Worm (Caenorhabditis elegans) whole organism, late embryonic: ENCODE results near the gene pck-1.

Experiments
- C38D4.7 ChIP-seq: fragments of 200-800 bp; sonication (Bioruptor generic); optimal IDR thresholded peaks from 2 replicates; lab custom pipeline; 2018; ENCODE audit warnings: mild to moderate bottlenecking, missing genetic modification characterization, moderate library complexity, missing compliant biosample characterization
- F13H6.1 ChIP-seq: sonication (generic microtip); optimal IDR thresholded peaks from 2 replicates; lab custom pipeline; 2016; ENCODE audit warnings: missing genetic modification characterization, missing compliant biosample characterization
- K09A11.1 ChIP-seq: sonication (generic microtip); optimal IDR thresholded peaks from 2 replicates; lab custom pipeline; 2017; ENCODE audit warnings: antibody characterized with exemption, mild to moderate bottlenecking, missing genetic modification characterization, missing compliant biosample characterization; ENCODE audit not compliant: insufficient read depth
- T23F11.4 ChIP-seq: fragments of 200-800 bp; sonication (Bioruptor generic); optimal IDR thresholded peaks from 2 replicates; lab custom pipeline; 2018; ENCODE audit warnings: mild to moderate bottlenecking, missing genetic modification characterization, missing compliant biosample characterization
- Y22D7AL.16 ChIP-seq: sonication (generic microtip); optimal IDR thresholded peaks from 2 replicates; lab custom pipeline; 2016; ENCODE audit warnings: missing genetic modification characterization, missing compliant biosample characterization
- ceh-18 ChIP-seq: sonication (generic microtip); optimal IDR thresholded peaks from 2 replicates; lab custom pipeline; 2016; ENCODE audit warnings: missing genetic modification characterization, missing compliant biosample characterization
- ceh-2 ChIP-seq: sonication (generic microtip); optimal IDR thresholded peaks from 2 replicates; lab custom pipeline; 2016; ENCODE audit warnings: missing genotype, missing genetic modification characterization, missing compliant biosample characterization
- ceh-22 ChIP-seq: sonication (generic microtip); optimal IDR thresholded peaks from 2 replicates; lab custom pipeline; 2017; ENCODE audit warnings: missing biosample characterization, missing genetic modification characterization
- ceh-24 ChIP-seq: sonication (generic microtip); optimal IDR thresholded peaks from 2 replicates; lab custom pipeline; 2016; ENCODE audit warnings: mild to moderate bottlenecking, missing genetic modification characterization, missing compliant biosample characterization
- ceh-31 ChIP-seq: sonication (generic microtip); optimal IDR thresholded peaks from 2 replicates; lab custom pipeline; 2016; ENCODE audit warnings: missing genetic modification characterization, missing compliant biosample characterization
- ceh-34 ChIP-seq: sonication (generic microtip); optimal IDR thresholded peaks from 2 replicates; lab custom pipeline; 2016; ENCODE audit warnings: mild to moderate bottlenecking, missing genetic modification characterization, missing compliant biosample characterization
- ceh-48 ChIP-seq: sonication (generic microtip); optimal IDR thresholded peaks from 2 replicates; lab custom pipeline; 2016; ENCODE audit warnings: missing genetic modification characterization, inconsistent platforms, missing compliant biosample characterization
- ceh-6 ChIP-seq: fragments of 200-800 bp; sonication (Bioruptor generic); optimal IDR thresholded peaks from 2 replicates; lab custom pipeline; 2018; ENCODE audit warnings: mild to moderate bottlenecking, missing genetic modification characterization, missing compliant biosample characterization
- dmd-4 ChIP-seq: sonication (generic microtip); optimal IDR thresholded peaks from 2 replicates; lab custom pipeline; 2016; ENCODE audit warnings: borderline replicate concordance, missing genetic modification characterization, missing compliant biosample characterization
- dve-1 ChIP-seq: sonication (generic microtip); optimal IDR thresholded peaks from 2 replicates; lab custom pipeline; 2017; ENCODE audit warnings: antibody characterized with exemption, mild to moderate bottlenecking, missing genetic modification characterization, missing compliant biosample characterization
- elt-2 ChIP-seq: sonication (generic microtip); optimal IDR thresholded peaks from 2 replicates; lab custom pipeline; 2016; ENCODE audit warnings: missing genetic modification reagents, missing genetic modification characterization, missing compliant biosample characterization
- eyg-1 ChIP-seq: sonication (generic microtip); optimal IDR thresholded peaks from 2 replicates; lab custom pipeline; 2016; ENCODE audit warnings: missing genotype, missing genetic modification characterization, missing compliant biosample characterization
- fax-1 ChIP-seq: sonication (generic microtip); optimal IDR thresholded peaks from 2 replicates; lab custom pipeline; 2016; ENCODE audit warnings: missing genotype, missing genetic modification characterization, missing compliant biosample characterization
- fkh-10 ChIP-seq: fragments of 150-350 bp; optimal IDR thresholded peaks from 2 replicates; lab custom pipeline; 2014; ENCODE audit warnings: missing biosample characterization, missing genetic modification reagents, missing genetic modification characterization
- fkh-6 ChIP-seq: sonication (generic microtip); optimal IDR thresholded peaks from 2 replicates; lab custom pipeline; 2016; ENCODE audit warnings: missing genetic modification characterization, missing compliant biosample characterization
- gmeb-2 ChIP-seq: sonication (generic microtip); optimal IDR thresholded peaks from 2 replicates; lab custom pipeline; 2016; ENCODE audit warnings: missing genetic modification characterization, inconsistent platforms, missing compliant biosample characterization
- hlh-15 ChIP-seq: sonication (generic microtip); optimal IDR thresholded peaks from 2 replicates; lab custom pipeline; 2016; ENCODE audit warnings: missing genetic modification characterization, missing compliant biosample characterization
- hlh-30 ChIP-seq: sonication (generic microtip); optimal IDR thresholded peaks from 2 replicates; lab custom pipeline; 2017; ENCODE audit warnings: antibody characterized with exemption, missing genetic modification characterization, missing compliant biosample characterization; ENCODE audit not compliant: insufficient read depth
- hlh-6 ChIP-seq: sonication (generic microtip); optimal IDR thresholded peaks from 2 replicates; lab custom pipeline; 2016; ENCODE audit warnings: missing genotype, missing genetic modification characterization, missing compliant biosample characterization
- hlh-8 ChIP-seq: sonication (generic microtip); optimal IDR thresholded peaks from 2 replicates; lab custom pipeline; 2016; ENCODE audit warnings: missing genotype, missing genetic modification characterization, missing compliant biosample characterization
- lim-6 ChIP-seq: sonication (generic microtip); optimal IDR thresholded peaks from 2 replicates; lab custom pipeline; 2016; ENCODE audit warnings: missing genetic modification characterization, missing compliant biosample characterization
- madf-2 ChIP-seq: sonication (generic microtip); optimal IDR thresholded peaks from 2 replicates; lab custom pipeline; 2017; ENCODE audit warnings: missing genetic modification characterization, missing compliant biosample characterization
- mec-3 ChIP-seq: sonication (generic microtip); optimal IDR thresholded peaks from 2 replicates; lab custom pipeline; 2016; ENCODE audit warnings: borderline replicate concordance, missing genetic modification characterization, missing compliant biosample characterization
- nfya-1 ChIP-seq: sonication (generic microtip); optimal IDR thresholded peaks from 2 replicates; lab custom pipeline; 2017; ENCODE audit warnings: missing genetic modification characterization, mild to moderate bottlenecking, missing compliant biosample characterization, antibody characterized with exemption, moderate library complexity
- nhr-232 ChIP-seq: sonication (generic microtip); optimal IDR thresholded peaks from 2 replicates; lab custom pipeline; 2016; ENCODE audit warnings: missing genetic modification characterization, missing compliant biosample characterization
- npax-4 ChIP-seq: sonication (generic microtip); optimal IDR thresholded peaks from 2 replicates; lab custom pipeline; 2016; ENCODE audit warnings: missing genetic modification characterization, missing compliant biosample characterization
- odd-2 ChIP-seq: sonication (generic microtip); optimal IDR thresholded peaks from 2 replicates; lab custom pipeline; 2017; ENCODE audit warnings: antibody characterized with exemption, mild to moderate bottlenecking, missing genetic modification characterization, missing compliant biosample characterization
- pag-3 ChIP-seq: sonication (generic microtip); optimal IDR thresholded peaks from 2 replicates; lab custom pipeline; 2016; ENCODE audit warnings: missing compliant biosample characterization, missing genetic modification characterization, borderline replicate concordance
- pat-9 ChIP-seq: fragments of 200-800 bp; sonication (Bioruptor generic); optimal IDR thresholded peaks from 2 replicates; lab custom pipeline; 2018; ENCODE audit warnings: mild to moderate bottlenecking, missing genetic modification characterization, moderate library complexity, missing compliant biosample characterization
- pax-1 ChIP-seq: fragments of 150-350 bp; optimal IDR thresholded peaks from 2 replicates; lab custom pipeline; 2014; ENCODE audit warnings: missing biosample characterization, missing genetic modification characterization
- pha-2 ChIP-seq: sonication (generic microtip); optimal IDR thresholded peaks from 2 replicates; lab custom pipeline; 2017; ENCODE audit warnings: mild to moderate bottlenecking, missing genetic modification characterization, missing compliant biosample characterization
- pha-4 ChIP-seq: fragments of 150-350 bp; optimal IDR thresholded peaks from 2 replicates; lab custom pipeline; 2018; ENCODE audit warnings: missing biosample characterization, missing genetic modification reagents, missing genetic modification characterization
- pros-1 ChIP-seq: fragments of 150-350 bp; optimal IDR thresholded peaks from 2 replicates; lab custom pipeline; 2014; ENCODE audit warnings: missing biosample characterization, missing genetic modification reagents, missing genetic modification characterization
- ref-2 ChIP-seq: sonication (generic microtip); optimal IDR thresholded peaks from 2 replicates; lab custom pipeline; 2016; ENCODE audit warnings: missing genetic modification characterization, missing compliant biosample characterization
- rnt-1 ChIP-seq: sonication (generic microtip); optimal IDR thresholded peaks from 2 replicates; lab custom pipeline; 2016; ENCODE audit warnings: missing genetic modification characterization, missing compliant biosample characterization
- sdc-2 ChIP-seq: sonication (generic microtip); optimal IDR thresholded peaks from 2 replicates; lab custom pipeline; 2016; ENCODE audit warnings: missing genotype, missing genetic modification characterization, missing compliant biosample characterization
- sox-4 ChIP-seq: sonication (generic microtip); optimal IDR thresholded peaks from 2 replicates; lab custom pipeline; 2017; ENCODE audit warnings: mild to moderate bottlenecking, missing genetic modification characterization, inconsistent platforms, missing compliant biosample characterization
- syd-9 ChIP-seq: sonication (generic microtip); optimal IDR thresholded peaks from 2 replicates; lab custom pipeline; 2016; ENCODE audit warnings: mild to moderate bottlenecking, missing genetic modification characterization, moderate library complexity, missing compliant biosample characterization
- tbx-7 ChIP-seq: sonication (generic microtip); optimal IDR thresholded peaks from 2 replicates; lab custom pipeline; 2016; ENCODE audit warnings: missing genotype, missing genetic modification characterization, missing compliant biosample characterization
- ttx-3 ChIP-seq: sonication (generic microtip); optimal IDR thresholded peaks from 2 replicates; lab custom pipeline; 2016; ENCODE audit warnings: missing genetic modification reagents, missing genetic modification characterization, missing compliant biosample characterization
- unc-3 ChIP-seq, 2 experiments: fragments of 200-800 bp in 1 of 2; sonication (Bioruptor generic) in 1 of 2; sonication (generic microtip) in 1 of 2; conservative IDR thresholded peaks in 1 of 2; optimal IDR thresholded peaks in 1 of 2; 2 replicates each; pipeline versions ENCODE4 v1.3.6 to Lab custom; 2016 to 2022; ENCODE audit warnings: missing compliant biosample characterization in 2 of 2, missing genetic modification characterization in 2 of 2, missing genetic modification reagents in 1 of 2
- unc-42 ChIP-seq: sonication (generic microtip); optimal IDR thresholded peaks from 2 replicates; lab custom pipeline; 2016; ENCODE audit warnings: missing genotype, missing genetic modification characterization, missing compliant biosample characterization
- zip-5 ChIP-seq: sonication (generic microtip); optimal IDR thresholded peaks from 2 replicates; lab custom pipeline; 2016; ENCODE audit warnings: missing genetic modification characterization, missing compliant biosample characterization

The pck-1 gene

ce11 chrIII:27341-27947 is 38.6 kb downstream of the pck-1 start:
- TF ChIP-seq K09A11.1 (tag; lab: Kevin White, UChicago) = no peak
- TF ChIP-seq fax-1 = no peak
- no peak for TF ChIP-seq ceh-18 (tag; lab: Kevin White, UChicago)
- TF ChIP-seq dve-1 (tag; lab: Kevin White, UChicago) = no peak
- TF ChIP-seq nhr-232 = no peak
- no peak for TF ChIP-seq pha-4 (tag; lab: Kevin White, UChicago)
- TF ChIP-seq eyg-1 (tag; lab: Kevin White, UChicago) = no peak
- no peak for TF ChIP-seq pax-1 (tag; lab: Kevin White, UChicago)
- TF ChIP-seq sox-4 (tag; lab: Kevin White, UChicago) = no peak
- no peak for TF ChIP-seq hlh-8 (tag; lab: Kevin White, UChicago)
- no peak for TF ChIP-seq sdc-2
- no peak for TF ChIP-seq fkh-6
- no peak for TF ChIP-seq pros-1
- no peak for TF ChIP-seq ttx-3 (tag; lab: Kevin White, UChicago)
- TF ChIP-seq C38D4.7 (GFP tag; lab: Kevin White, UChicago) = no peak
- TF ChIP-seq F13H6.1 (tag; lab: Kevin White, UChicago) = no peak

ce11 chrIII:25582-25996 is 40.5 kb downstream of the pck-1 start:
- no peak for TF ChIP-seq pat-9 (tag; lab: Kevin White, UChicago)
- TF ChIP-seq sox-4 (tag; lab: Kevin White, UChicago) = no peak
- peak; percentile 70 for TF ChIP-seq ceh-31 (tag; lab: Kevin White, UChicago)
- no peak for TF ChIP-seq F13H6.1 (tag; lab: Kevin White, UChicago)
- no peak for TF ChIP-seq K09A11.1 (tag; lab: Kevin White, UChicago)
- peak; percentile 20 for TF ChIP-seq dmd-4 (tag; lab: Kevin White, UChicago)
- TF ChIP-seq T23F11.4 (GFP tag; lab: Kevin White, UChicago) = no peak
- TF ChIP-seq npax-4 (tag; lab: Kevin White, UChicago) = no peak
- TF ChIP-seq fax-1 = no peak
- no peak for TF ChIP-seq ceh-22 (tag; lab: Kevin White, UChicago)
- TF ChIP-seq hlh-15 (tag; lab: Kevin White, UChicago) = no peak
- TF ChIP-seq C38D4.7 (GFP tag; lab: Kevin White, UChicago) = no peak
- TF ChIP-seq syd-9 (tag; lab: Kevin White, UChicago) = peak; percentile 7
- TF ChIP-seq mec-3 (tag; lab: Kevin White, UChicago) = no peak
- peak; percentile 69 for TF ChIP-seq ceh-34 (tag; lab: Kevin White, UChicago)
- TF ChIP-seq pag-3 (tag; lab: Kevin White, UChicago) = no peak
- TF ChIP-seq odd-2 (tag; lab: Kevin White, UChicago) = no peak
- no peak for TF ChIP-seq Y22D7AL.16 (tag; lab: Kevin White, UChicago)
- peak; percentile 69 for TF ChIP-seq unc-42 (tag; lab: Kevin White, UChicago)
- peak; percentile 77 for TF ChIP-seq hlh-30 (tag; lab: Kevin White, UChicago)
- TF ChIP-seq zip-5 = no peak
- TF ChIP-seq hlh-6 (tag; lab: Kevin White, UChicago) = no peak
- no peak for TF ChIP-seq rnt-1
- no peak for TF ChIP-seq unc-3 (GFP tag; conservative IDR thresholded peaks at IDR 0.05; lab: Robert Waterston, UW)
- peak; percentile 43 for TF ChIP-seq unc-3 (tag; optimal IDR thresholded peaks at IDR 0.05; lab: Kevin White, UChicago)
- no peak for TF ChIP-seq pha-2 (tag; lab: Kevin White, UChicago)
- no peak for TF ChIP-seq gmeb-2
- no peak for TF ChIP-seq ceh-6 (GFP tag; lab: Kevin White, UChicago)
- peak; percentile 84 for TF ChIP-seq nfya-1 (tag; lab: Kevin White, UChicago)
- no peak for TF ChIP-seq pros-1
- peak; percentile 17 for TF ChIP-seq ref-2 (tag; lab: Kevin White, UChicago)
- TF ChIP-seq tbx-7 (tag; lab: Kevin White, UChicago) = no peak
- TF ChIP-seq nhr-232 = no peak
- TF ChIP-seq pax-1 (tag; lab: Kevin White, UChicago) = no peak
- TF ChIP-seq pha-4 (tag; lab: Kevin White, UChicago) = no peak
- no peak for TF ChIP-seq lim-6
- TF ChIP-seq elt-2 (tag; lab: Kevin White, UChicago) = no peak
- peak; percentile 67 for TF ChIP-seq ceh-48 (tag; lab: Kevin White, UChicago)
- TF ChIP-seq ceh-24 (tag; lab: Kevin White, UChicago) = no peak
- TF ChIP-seq ceh-2 (tag; lab: Kevin White, UChicago) = no peak
- TF ChIP-seq fkh-10 (GFP tag; lab: Kevin White, UChicago) = no peak
- TF ChIP-seq madf-2 (tag; lab: Kevin White, UChicago) = no peak
- no peak for TF ChIP-seq dve-1 (tag; lab: Kevin White, UChicago)
